Worm (Caenorhabditis elegans): ENCODE measurements around the gene T07A9.12.

T07A9.12 gene

DNA sequence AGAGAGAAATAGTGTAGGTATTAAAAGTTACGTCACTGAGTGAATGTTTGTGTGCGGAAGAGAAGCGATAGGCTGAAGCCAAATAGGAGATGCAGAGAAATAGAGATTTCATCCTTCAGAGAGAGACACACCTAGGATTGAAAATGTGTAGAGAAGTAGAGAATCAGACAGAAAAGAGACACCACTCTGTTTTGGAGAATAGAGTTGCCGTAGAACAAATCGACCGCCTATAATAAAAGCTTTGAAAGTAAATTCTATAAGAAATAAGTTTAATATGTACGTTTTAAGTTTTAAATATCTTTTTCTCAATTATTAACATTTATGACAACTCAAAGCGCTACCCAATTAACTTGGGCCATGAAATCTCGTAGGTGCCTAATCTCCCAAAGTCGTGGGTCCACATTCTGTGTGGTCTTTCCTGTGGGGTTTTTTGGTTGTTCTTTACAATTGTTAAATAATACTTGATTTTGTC lies at the start of gene T07A9.12:
T07A9.12 (plus strand) TSS at position 448 of the 472 bp plus-strand sequence.
- TF ChIP-seq cog-1 (tag; optimal IDR thresholded peaks at IDR 0.05), result peak; percentile 77
- TF ChIP-seq ref-1 (GFP tag; conservative IDR thresholded peaks at IDR 0.05), result no peak
- TF ChIP-seq tab-1 (GFP tag; IDR thresholded peaks at IDR 0.05), result no peak
- TF ChIP-seq ztf-29 (GFP tag; IDR thresholded peaks at IDR 0.05), result peak; percentile 54; the same call in 1 of the 2 replicates
- TF ChIP-seq klf-2 (GFP tag; conservative IDR thresholded peaks at IDR 0.05), result no peak
- TF ChIP-seq flt-1 (GFP tag; IDR thresholded peaks at IDR 0.05), result 0 out of 2 replicates have a peak, but pooled peaks have one; percentile 39

DNA sequence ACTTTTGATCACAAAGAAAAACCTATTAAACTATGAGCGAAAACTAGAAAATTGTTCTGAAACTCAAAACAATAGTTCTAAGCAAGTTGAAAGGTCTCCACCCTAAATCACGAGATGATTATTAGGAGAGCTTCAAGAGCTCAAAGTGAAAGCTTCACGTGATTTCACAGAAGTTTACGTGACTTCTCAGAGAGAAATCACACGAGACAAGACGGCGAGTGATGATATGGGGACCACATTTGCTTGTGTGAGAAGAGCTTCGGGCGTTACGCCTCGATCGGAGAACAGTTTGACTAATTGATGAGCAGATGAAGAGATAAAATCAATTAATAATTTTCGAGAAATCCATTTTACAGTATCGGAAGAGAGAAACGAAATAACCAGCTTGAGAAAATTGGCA lies 45.7 kb upstream of the T07A9.12 start:
- TF ChIP-seq med-1 (GFP tag; optimal IDR thresholded peaks at IDR 0.05; ENCODE audit: insufficient read depth), result no peak
- no peak for TF ChIP-seq T22C8.4 (GFP tag; IDR thresholded peaks at IDR 0.05)
- no peak for TF ChIP-seq ztf-23 (GFP tag; IDR thresholded peaks at IDR 0.05)
- TF ChIP-seq klf-2 (GFP tag; conservative IDR thresholded peaks at IDR 0.05), result no peak
- TF ChIP-seq flt-1 (GFP tag; IDR thresholded peaks at IDR 0.05), result no peak
- no peak for TF ChIP-seq tab-1 (GFP tag; IDR thresholded peaks at IDR 0.05)

DNA sequence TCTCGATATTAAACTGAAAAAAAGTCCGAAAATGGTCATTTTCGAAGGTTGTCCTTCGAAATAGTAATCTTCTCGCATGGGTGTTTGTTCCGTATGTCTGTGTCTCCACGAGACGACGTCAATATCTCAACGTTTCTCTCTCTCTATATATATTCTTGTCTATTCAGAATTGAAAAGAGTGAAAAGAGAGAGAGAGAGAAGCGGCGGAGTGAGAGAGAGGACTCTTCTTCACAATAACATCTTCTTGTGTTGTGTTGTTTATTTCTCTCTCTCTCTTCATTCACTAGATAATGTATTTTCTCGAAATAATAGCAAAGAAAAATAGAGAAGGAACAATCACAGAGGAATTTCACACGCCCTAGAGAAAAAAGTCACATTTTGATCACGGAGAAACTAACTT lies 44.3 kb upstream of the T07A9.12 start:
- TF ChIP-seq ztf-23 (GFP tag; IDR thresholded peaks at IDR 0.05) (no peak), cog-1 (tag; optimal IDR thresholded peaks at IDR 0.05) (peak; percentile 25), tab-1 (GFP tag; IDR thresholded peaks at IDR 0.05) (no peak), T22C8.4 (GFP tag; IDR thresholded peaks at IDR 0.05) (no peak), klf-2 (GFP tag; conservative IDR thresholded peaks at IDR 0.05) (no peak), med-1 (GFP tag; optimal IDR thresholded peaks at IDR 0.05; ENCODE audit: insufficient read depth) (no peak), ztf-29 (GFP tag; IDR thresholded peaks at IDR 0.05) (no peak), ref-1 (GFP tag; conservative IDR thresholded peaks at IDR 0.05) (no peak)

DNA sequence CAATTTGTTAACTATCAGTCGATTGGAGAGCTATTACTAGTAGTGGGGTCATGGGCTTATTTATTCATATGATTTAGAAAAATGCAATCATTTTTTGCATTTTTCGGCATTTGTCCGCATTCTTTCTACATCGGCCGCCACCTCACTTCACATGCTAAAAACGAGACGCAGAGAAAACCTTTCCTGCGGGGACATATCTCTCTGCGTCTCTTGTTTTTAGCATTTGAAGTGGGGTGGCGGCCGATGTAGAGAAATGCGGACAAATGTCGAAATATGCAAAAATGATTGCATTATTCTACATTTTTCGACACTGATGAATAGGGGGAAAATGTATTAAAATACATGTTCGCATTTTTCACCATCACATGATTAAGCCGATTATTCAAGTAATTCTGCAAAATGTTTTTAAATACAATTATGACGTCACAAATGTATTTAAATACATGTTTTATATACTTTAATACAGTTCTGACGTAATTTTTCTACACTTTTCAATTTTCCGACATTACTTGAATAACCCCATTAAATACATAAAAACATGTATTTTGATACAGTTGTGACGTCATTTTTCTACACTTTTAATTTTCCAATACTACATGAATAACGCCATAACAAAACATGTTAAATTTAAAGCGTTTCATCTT lies 38.4 kb upstream of the T07A9.12 start:
- TF ChIP-seq flt-1 (GFP tag; IDR thresholded peaks at IDR 0.05) (peak; percentile 21; the same call in 1 of the 2 replicates), cog-1 (tag; optimal IDR thresholded peaks at IDR 0.05) (peak; percentile 22), klf-2 (GFP tag; conservative IDR thresholded peaks at IDR 0.05) (no peak), ztf-23 (GFP tag; IDR thresholded peaks at IDR 0.05) (0 out of 2 replicates have a peak, but pooled peaks have one; percentile 47)

DNA sequence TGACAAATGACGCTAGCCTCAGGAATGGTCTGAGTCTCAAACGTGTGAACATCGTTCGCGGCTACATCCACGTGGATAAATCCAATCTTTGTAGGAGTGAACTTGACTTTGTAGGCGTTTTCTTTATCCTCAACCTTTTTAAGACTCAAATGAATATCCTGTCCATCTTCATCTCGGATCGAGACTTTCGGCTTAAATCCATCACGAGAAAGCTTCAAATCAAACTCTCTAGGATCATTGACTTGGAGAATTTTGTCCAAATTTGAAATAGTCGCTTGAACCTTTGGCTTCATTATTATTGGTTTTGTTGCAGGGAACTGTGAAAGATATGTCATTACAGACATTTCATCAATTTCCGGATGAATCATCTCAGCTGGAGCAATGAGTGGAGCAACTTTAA lies 36.7 kb upstream of the T07A9.12 start:
- TF ChIP-seq ztf-23 (GFP tag; IDR thresholded peaks at IDR 0.05) (no peak), flt-1 (GFP tag; IDR thresholded peaks at IDR 0.05) (no peak), med-1 (GFP tag; optimal IDR thresholded peaks at IDR 0.05; ENCODE audit: insufficient read depth) (no peak), klf-2 (GFP tag; conservative IDR thresholded peaks at IDR 0.05) (no peak), ztf-29 (GFP tag; IDR thresholded peaks at IDR 0.05) (no peak), cog-1 (tag; optimal IDR thresholded peaks at IDR 0.05) (no peak), tab-1 (GFP tag; IDR thresholded peaks at IDR 0.05) (no peak), T22C8.4 (GFP tag; IDR thresholded peaks at IDR 0.05) (no peak)

DNA sequence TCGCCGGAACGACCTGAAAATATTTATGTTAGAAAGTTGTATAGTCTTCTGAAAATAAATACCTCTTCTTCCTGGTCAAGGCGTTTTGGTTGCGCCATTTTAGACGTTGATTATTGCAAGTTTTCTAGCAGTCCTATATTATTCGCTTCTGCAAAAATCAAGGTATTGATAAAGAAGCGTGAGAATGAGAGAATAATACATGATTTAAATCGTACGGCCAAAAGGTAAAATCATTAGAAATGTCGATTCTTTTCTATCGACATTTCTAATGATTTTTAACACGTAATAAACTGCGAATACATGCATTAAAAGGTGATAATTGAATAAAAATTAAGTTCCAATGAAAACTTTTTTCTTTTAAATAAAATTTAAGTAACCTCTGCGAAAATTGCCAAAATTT lies 34.8 kb upstream of the T07A9.12 start, which contains the start of gene fln-1:
fln-1 (minus strand) TSS at position 101 of the 400 bp plus-strand sequence.
- TF ChIP-seq ref-1 (GFP tag; conservative IDR thresholded peaks at IDR 0.05) (no peak), klf-2 (GFP tag; conservative IDR thresholded peaks at IDR 0.05) (no peak), T22C8.4 (GFP tag; IDR thresholded peaks at IDR 0.05) (no peak), cog-1 (tag; optimal IDR thresholded peaks at IDR 0.05) (no peak), ztf-29 (GFP tag; IDR thresholded peaks at IDR 0.05) (no peak), tab-1 (GFP tag; IDR thresholded peaks at IDR 0.05) (no peak), flt-1 (GFP tag; IDR thresholded peaks at IDR 0.05) (no peak), ztf-23 (GFP tag; IDR thresholded peaks at IDR 0.05) (no peak), med-1 (GFP tag; optimal IDR thresholded peaks at IDR 0.05; ENCODE audit: insufficient read depth) (no peak)

DNA sequence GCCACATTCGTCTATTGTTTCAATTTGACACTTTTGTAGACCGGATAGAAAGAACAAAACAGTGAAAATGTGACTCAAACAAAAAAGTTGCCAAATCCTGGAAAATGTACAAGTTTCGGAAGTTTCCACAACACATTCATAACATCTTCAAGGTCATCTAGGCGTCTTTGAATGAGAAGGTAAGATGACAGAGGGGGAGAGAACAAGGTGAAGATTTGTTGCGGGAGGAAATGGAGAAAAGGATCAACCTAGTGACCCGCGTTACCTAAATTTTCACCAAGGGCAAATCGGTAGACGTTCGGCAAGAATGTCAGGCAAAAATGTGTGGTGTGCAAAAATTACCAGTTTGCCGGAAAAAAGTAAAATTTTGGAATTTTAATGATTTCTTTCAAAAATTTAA lies 32.9 kb upstream of the T07A9.12 start:
- TF ChIP-seq tab-1 (GFP tag; IDR thresholded peaks at IDR 0.05), result no peak
- TF ChIP-seq klf-2 (GFP tag; conservative IDR thresholded peaks at IDR 0.05), result no peak
- TF ChIP-seq ref-1 (GFP tag; conservative IDR thresholded peaks at IDR 0.05), result no peak
- TF ChIP-seq flt-1 (GFP tag; IDR thresholded peaks at IDR 0.05), result no peak
- no peak for TF ChIP-seq ztf-23 (GFP tag; IDR thresholded peaks at IDR 0.05)
- no peak for TF ChIP-seq med-1 (GFP tag; optimal IDR thresholded peaks at IDR 0.05; ENCODE audit: insufficient read depth)
- no peak for TF ChIP-seq ztf-29 (GFP tag; IDR thresholded peaks at IDR 0.05)
- TF ChIP-seq cog-1 (tag; optimal IDR thresholded peaks at IDR 0.05), result no peak
- TF ChIP-seq T22C8.4 (GFP tag; IDR thresholded peaks at IDR 0.05), result no peak

DNA sequence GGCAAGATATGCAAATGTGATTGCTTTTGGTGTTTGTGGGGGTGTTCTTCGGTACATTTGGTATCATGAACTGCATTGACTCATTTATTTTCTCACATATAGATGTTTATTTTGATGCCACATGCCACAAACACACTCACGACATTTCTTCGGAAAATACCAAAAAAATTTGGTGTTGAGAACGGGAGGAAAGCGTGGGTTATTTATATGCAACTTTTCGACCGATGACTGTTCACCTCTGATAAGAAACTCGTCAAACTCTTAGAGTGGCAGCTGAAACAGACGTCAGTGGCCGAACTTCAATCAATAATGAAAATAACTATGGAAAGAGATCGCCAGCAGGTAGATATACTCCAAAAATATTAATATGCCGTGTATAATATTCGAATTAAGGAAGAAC lies 32.3 kb upstream of the T07A9.12 start:
- no peak for TF ChIP-seq ztf-29 (GFP tag; IDR thresholded peaks at IDR 0.05)
- TF ChIP-seq ref-1 (GFP tag; conservative IDR thresholded peaks at IDR 0.05), result no peak
- no peak for TF ChIP-seq klf-2 (GFP tag; conservative IDR thresholded peaks at IDR 0.05)
- no peak for TF ChIP-seq tab-1 (GFP tag; IDR thresholded peaks at IDR 0.05)
- TF ChIP-seq med-1 (GFP tag; optimal IDR thresholded peaks at IDR 0.05; ENCODE audit: insufficient read depth), result no peak
- no peak for TF ChIP-seq cog-1 (tag; optimal IDR thresholded peaks at IDR 0.05)
- no peak for TF ChIP-seq flt-1 (GFP tag; IDR thresholded peaks at IDR 0.05)
- TF ChIP-seq ztf-23 (GFP tag; IDR thresholded peaks at IDR 0.05), result no peak
- TF ChIP-seq T22C8.4 (GFP tag; IDR thresholded peaks at IDR 0.05), result no peak

DNA sequence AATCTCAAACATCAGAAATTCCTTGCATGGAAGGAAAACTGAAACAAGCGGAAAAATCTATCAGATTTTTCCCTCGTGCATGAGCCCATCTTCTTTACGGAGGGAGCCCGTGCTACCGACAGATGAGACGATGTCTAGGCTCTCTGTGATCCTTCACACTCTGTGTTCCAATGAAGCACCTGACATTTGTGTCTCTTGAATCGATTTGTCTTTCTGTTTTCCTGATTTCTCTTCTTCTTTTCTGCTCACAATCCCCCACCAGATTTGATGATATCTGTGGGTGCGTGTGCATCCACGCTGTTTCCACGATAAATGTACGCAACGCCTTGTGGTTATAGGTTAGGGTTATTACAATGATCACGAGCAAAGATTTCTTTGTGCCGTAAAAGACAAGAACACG lies 31.8 kb upstream of the T07A9.12 start:
- TF ChIP-seq tab-1 (GFP tag; IDR thresholded peaks at IDR 0.05) (no peak), ztf-29 (GFP tag; IDR thresholded peaks at IDR 0.05) (no peak), med-1 (GFP tag; optimal IDR thresholded peaks at IDR 0.05; ENCODE audit: insufficient read depth) (no peak), ref-1 (GFP tag; conservative IDR thresholded peaks at IDR 0.05) (no peak), flt-1 (GFP tag; IDR thresholded peaks at IDR 0.05) (no peak), cog-1 (tag; optimal IDR thresholded peaks at IDR 0.05) (no peak), ztf-23 (GFP tag; IDR thresholded peaks at IDR 0.05) (no peak), klf-2 (GFP tag; conservative IDR thresholded peaks at IDR 0.05) (no peak), T22C8.4 (GFP tag; IDR thresholded peaks at IDR 0.05) (no peak)

DNA sequence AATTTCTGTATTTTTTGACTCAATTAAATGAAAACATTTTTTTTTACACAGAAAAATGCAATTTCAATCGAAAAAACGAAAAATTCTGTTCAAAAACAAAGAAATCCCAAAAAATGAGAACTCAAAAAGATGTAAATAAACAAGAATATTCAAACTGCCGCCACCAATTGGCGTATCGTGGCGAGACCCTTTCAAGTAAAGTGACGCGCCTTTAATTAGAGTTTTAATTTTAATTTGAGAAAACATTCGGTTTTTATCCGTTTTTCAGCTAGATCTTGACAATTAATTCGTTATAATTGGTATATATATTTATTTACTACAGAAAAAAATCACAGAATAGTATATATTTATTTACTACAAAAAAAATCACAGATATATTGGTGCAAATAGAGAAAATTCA lies 31.1 kb upstream of the T07A9.12 start:
- TF ChIP-seq T22C8.4 (GFP tag; IDR thresholded peaks at IDR 0.05) (no peak), cog-1 (tag; optimal IDR thresholded peaks at IDR 0.05) (no peak), ztf-29 (GFP tag; IDR thresholded peaks at IDR 0.05) (no peak), med-1 (GFP tag; optimal IDR thresholded peaks at IDR 0.05; ENCODE audit: insufficient read depth) (no peak), klf-2 (GFP tag; conservative IDR thresholded peaks at IDR 0.05) (no peak), ref-1 (GFP tag; conservative IDR thresholded peaks at IDR 0.05) (no peak), ztf-23 (GFP tag; IDR thresholded peaks at IDR 0.05) (no peak), flt-1 (GFP tag; IDR thresholded peaks at IDR 0.05) (no peak), tab-1 (GFP tag; IDR thresholded peaks at IDR 0.05) (no peak)

All from whole organism, midembryonic.